Worm (Caenorhabditis elegans): ENCODE measurements around the gene mdt-28.

The mdt-28 gene

DNA sequence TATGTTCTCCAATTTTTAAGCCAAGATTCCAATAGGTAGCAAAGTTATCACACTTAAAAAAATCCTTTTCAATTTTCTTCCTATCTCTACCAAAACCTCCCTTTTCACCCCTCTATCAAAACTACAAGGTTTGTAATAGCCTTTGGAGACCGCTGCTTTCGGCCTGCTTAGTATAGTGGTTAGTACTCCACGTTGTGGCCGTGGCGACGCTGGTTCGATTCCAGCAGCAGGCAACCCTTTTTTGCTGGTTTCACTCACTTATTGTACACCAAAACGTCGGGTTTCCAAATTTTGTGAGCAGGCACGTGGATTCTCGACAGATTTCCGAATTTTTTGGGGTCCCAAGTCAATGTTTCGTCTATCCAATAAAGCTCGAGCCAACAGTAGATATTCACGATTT lies 21.3 kb downstream of the mdt-28 start:
- TF ChIP-seq hlh-1 (tag; optimal IDR thresholded peaks at IDR 0.05), result peak; percentile 18
- no peak for TF ChIP-seq snpc-4 (tag; optimal IDR thresholded peaks at IDR 0.05)
- TF ChIP-seq cnd-1 (tag; optimal IDR thresholded peaks at IDR 0.05), result peak; percentile 51
- TF ChIP-seq blmp-1 (tag; optimal IDR thresholded peaks at IDR 0.05), result no peak
- TF ChIP-seq ztf-11 (tag; optimal IDR thresholded peaks at IDR 0.05), result no peak
- TF ChIP-seq lin-13 (tag; optimal IDR thresholded peaks at IDR 0.05), result no peak
- TF ChIP-seq lsy-2 (tag; optimal IDR thresholded peaks at IDR 0.05), result no peak
- TF ChIP-seq flh-1 (GFP tag; optimal IDR thresholded peaks at IDR 0.05), result no peak
- TF ChIP-seq ces-1 (GFP tag; optimal IDR thresholded peaks at IDR 0.05), result no peak
- peak; percentile 83 for TF ChIP-seq drap-1 (GFP tag; optimal IDR thresholded peaks at IDR 0.05)
- TF ChIP-seq sptf-1 (tag; optimal IDR thresholded peaks at IDR 0.05), result peak; percentile 69
- peak; percentile 27 for TF ChIP-seq sem-2 (GFP tag; optimal IDR thresholded peaks at IDR 0.05)
- TF ChIP-seq nhr-28 (tag; optimal IDR thresholded peaks at IDR 0.05), result no peak
- TF ChIP-seq bed-3 (GFP tag; optimal IDR thresholded peaks at IDR 0.05), result peak; percentile 41
- no peak for TF ChIP-seq pha-4 (tag; optimal IDR thresholded peaks at IDR 0.05)
- TF ChIP-seq unc-62 (GFP tag; optimal IDR thresholded peaks at IDR 0.05), result no peak
- no peak for TF ChIP-seq tbx-8 (GFP tag; optimal IDR thresholded peaks at IDR 0.05)
- TF ChIP-seq ceh-83 (GFP tag; optimal IDR thresholded peaks at IDR 0.05), result no peak
- TF ChIP-seq unc-120 (tag; optimal IDR thresholded peaks at IDR 0.05; ENCODE audit: poor library complexity, severe bottlenecking), result no peak
- TF ChIP-seq ceh-39 (tag; optimal IDR thresholded peaks at IDR 0.05), result no peak
- no peak for TF ChIP-seq elt-1 (tag; optimal IDR thresholded peaks at IDR 0.05; ENCODE audit: borderline replicate concordance, insufficient read depth)
- no peak for TF ChIP-seq nhr-237 (tag; optimal IDR thresholded peaks at IDR 0.05)
- no peak for TF ChIP-seq mep-1 (tag; optimal IDR thresholded peaks at IDR 0.05)
- TF ChIP-seq ceh-43 (GFP tag; optimal IDR thresholded peaks at IDR 0.05), result no peak
- no peak for TF ChIP-seq unc-39 (tag; optimal IDR thresholded peaks at IDR 0.05)
- peak; percentile 15 for TF ChIP-seq lin-32 (GFP tag; optimal IDR thresholded peaks at IDR 0.05)
- TF ChIP-seq elt-3 (tag; optimal IDR thresholded peaks at IDR 0.05), result no peak
- peak; percentile 38 for TF ChIP-seq mls-2 (tag; optimal IDR thresholded peaks at IDR 0.05)
- TF ChIP-seq mab-5 (tag; optimal IDR thresholded peaks at IDR 0.05), result no peak
- no peak for TF ChIP-seq nhr-2 (tag; optimal IDR thresholded peaks at IDR 0.05)
- no peak for TF ChIP-seq nhr-12 (tag; optimal IDR thresholded peaks at IDR 0.05)
- peak; percentile 15 for TF ChIP-seq ham-2 (GFP tag; optimal IDR thresholded peaks at IDR 0.05)
- no peak for TF ChIP-seq zip-8 (tag; optimal IDR thresholded peaks at IDR 0.05)
- TF ChIP-seq M03D4.4 (tag; optimal IDR thresholded peaks at IDR 0.05), result peak; percentile 55
- TF ChIP-seq nhr-76 (tag; optimal IDR thresholded peaks at IDR 0.05), result no peak

DNA sequence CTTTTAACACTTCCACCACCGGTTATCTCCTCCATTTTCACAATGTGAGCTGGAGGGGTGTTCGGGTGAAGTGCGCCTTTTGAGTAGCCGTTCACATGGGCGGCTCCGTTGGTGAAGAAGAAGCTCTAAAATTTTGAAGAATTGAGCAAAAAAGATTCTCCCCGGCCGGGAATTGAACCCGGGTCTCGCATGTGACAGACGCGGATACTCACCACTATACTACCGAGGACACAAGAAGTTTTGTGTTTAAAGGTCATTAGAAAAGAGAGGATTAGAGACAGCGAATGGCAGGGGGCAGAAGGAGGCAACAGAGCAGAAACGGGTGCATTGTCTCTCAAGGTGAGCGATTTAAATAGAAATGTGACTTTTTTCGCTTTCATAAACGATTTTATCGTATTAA lies 23.6 kb downstream of the mdt-28 start:
- no peak for TF ChIP-seq elt-3 (tag; optimal IDR thresholded peaks at IDR 0.05)
- TF ChIP-seq lin-13 (tag; optimal IDR thresholded peaks at IDR 0.05), result peak; percentile 6
- no peak for TF ChIP-seq unc-39 (tag; optimal IDR thresholded peaks at IDR 0.05)
- TF ChIP-seq lsy-2 (tag; optimal IDR thresholded peaks at IDR 0.05), result peak; percentile 19
- TF ChIP-seq nhr-237 (tag; optimal IDR thresholded peaks at IDR 0.05), result no peak
- no peak for TF ChIP-seq blmp-1 (tag; optimal IDR thresholded peaks at IDR 0.05)
- TF ChIP-seq bed-3 (GFP tag; optimal IDR thresholded peaks at IDR 0.05), result peak; percentile 68
- no peak for TF ChIP-seq pha-4 (tag; optimal IDR thresholded peaks at IDR 0.05)
- TF ChIP-seq flh-1 (GFP tag; optimal IDR thresholded peaks at IDR 0.05), result peak; percentile 42
- TF ChIP-seq nhr-76 (tag; optimal IDR thresholded peaks at IDR 0.05), result no peak
- peak; percentile 68 for TF ChIP-seq tbx-8 (GFP tag; optimal IDR thresholded peaks at IDR 0.05)
- no peak for TF ChIP-seq unc-62 (GFP tag; optimal IDR thresholded peaks at IDR 0.05)
- TF ChIP-seq nhr-28 (tag; optimal IDR thresholded peaks at IDR 0.05), result peak; percentile 19
- TF ChIP-seq mls-2 (tag; optimal IDR thresholded peaks at IDR 0.05), result peak; percentile 91
- TF ChIP-seq zip-8 (tag; optimal IDR thresholded peaks at IDR 0.05), result no peak
- no peak for TF ChIP-seq nhr-2 (tag; optimal IDR thresholded peaks at IDR 0.05)
- TF ChIP-seq ces-1 (GFP tag; optimal IDR thresholded peaks at IDR 0.05), result peak; percentile 30
- no peak for TF ChIP-seq ceh-39 (tag; optimal IDR thresholded peaks at IDR 0.05)
- peak; percentile 93 for TF ChIP-seq sptf-1 (tag; optimal IDR thresholded peaks at IDR 0.05)
- no peak for TF ChIP-seq snpc-4 (tag; optimal IDR thresholded peaks at IDR 0.05)
- peak; percentile 91 for TF ChIP-seq M03D4.4 (tag; optimal IDR thresholded peaks at IDR 0.05)
- TF ChIP-seq lin-32 (GFP tag; optimal IDR thresholded peaks at IDR 0.05), result peak; percentile 71
- peak; percentile 74 for TF ChIP-seq unc-120 (tag; optimal IDR thresholded peaks at IDR 0.05; ENCODE audit: poor library complexity, severe bottlenecking)
- TF ChIP-seq drap-1 (GFP tag; optimal IDR thresholded peaks at IDR 0.05), result peak; percentile 99
- peak; percentile 93 for TF ChIP-seq ceh-83 (GFP tag; optimal IDR thresholded peaks at IDR 0.05)
- peak; percentile 85 for TF ChIP-seq cnd-1 (tag; optimal IDR thresholded peaks at IDR 0.05)
- TF ChIP-seq hlh-1 (tag; optimal IDR thresholded peaks at IDR 0.05), result peak; percentile 19
- TF ChIP-seq mep-1 (tag; optimal IDR thresholded peaks at IDR 0.05), result no peak
- TF ChIP-seq ham-2 (GFP tag; optimal IDR thresholded peaks at IDR 0.05), result peak; percentile 70
- peak; percentile 23 for TF ChIP-seq ztf-11 (tag; optimal IDR thresholded peaks at IDR 0.05)
- TF ChIP-seq mab-5 (tag; optimal IDR thresholded peaks at IDR 0.05), result no peak
- peak; percentile 77 for TF ChIP-seq sem-2 (GFP tag; optimal IDR thresholded peaks at IDR 0.05)
- peak; percentile 83 for TF ChIP-seq ceh-43 (GFP tag; optimal IDR thresholded peaks at IDR 0.05)
- no peak for TF ChIP-seq nhr-12 (tag; optimal IDR thresholded peaks at IDR 0.05)
- no peak for TF ChIP-seq elt-1 (tag; optimal IDR thresholded peaks at IDR 0.05; ENCODE audit: borderline replicate concordance, insufficient read depth)
